Worm (Caenorhabditis elegans) whole organism, L4/young adult: ENCODE data around the gene C17F4.8.

ENCODE experiments used
- W03F9.2 ChIP-seq: fragments of 150-350 bp; optimal IDR thresholded peaks from 2 replicates; lab custom pipeline; 2014; ENCODE audit warnings: missing biosample characterization, missing genetic modification characterization
- dao-5 ChIP-seq: sonication (generic microtip); optimal IDR thresholded peaks from 2 replicates; lab custom pipeline; 2016; ENCODE audit warnings: missing genotype, missing genetic modification characterization, moderate library complexity, missing compliant biosample characterization
- him-1 ChIP-seq: sonication (generic microtip); optimal IDR thresholded peaks from 2 replicates; lab custom pipeline; 2016; ENCODE audit warnings: missing genotype, missing genetic modification reagents, missing genetic modification characterization, missing compliant biosample characterization

- no peak for TF ChIP-seq him-1 (tag; lab: Kevin White, UChicago)
- TF ChIP-seq W03F9.2 (tag; lab: Kevin White, UChicago): no peak
- no peak for TF ChIP-seq dao-5 (tag; lab: Kevin White, UChicago)
Observed at ce11 chrII:3270598-3270997, 36.0 kb upstream of the C17F4.8 start.
